Fruit fly (Drosophila melanogaster) whole organism, pupa: ENCODE data around the gene CG5225.

Experiments used
- CG10348 ChIP-seq: fragments of 200-800 bp; sonication (Bioruptor generic); IDR thresholded peaks from 2 replicates; pipeline ENCODE4 v1.3.6; 2022; ENCODE audit warnings: missing biosample characterization, missing genetic modification characterization
- CG12605 ChIP-seq: fragments of 200-800 bp; sonication (Bioruptor generic); IDR thresholded peaks from 2 replicates; pipeline ENCODE4 v1.3.6; 2022; ENCODE audit warnings: missing biosample characterization, missing genetic modification characterization
- CG13204 ChIP-seq: fragments of 200-800 bp; sonication (Bioruptor generic); optimal IDR thresholded peaks from 2 replicates; lab custom pipeline; 2018; ENCODE audit warnings: missing biosample characterization, mild to moderate bottlenecking, missing genetic modification characterization, moderate library complexity
- CG17806 ChIP-seq: fragments of 200-800 bp; sonication (Bioruptor generic); optimal IDR thresholded peaks from 2 replicates; lab custom pipeline; 2018; ENCODE audit warnings: missing biosample characterization, mild to moderate bottlenecking, missing genetic modification characterization, moderate library complexity
- CG32121 ChIP-seq: fragments of 200-800 bp; sonication (Bioruptor generic); IDR thresholded peaks from 2 replicates; pipeline ENCODE4 v1.3.6; 2022; ENCODE audit warnings: missing biosample characterization, missing genetic modification characterization
- CG34367 ChIP-seq: fragments of 200-800 bp; sonication (Bioruptor generic); optimal IDR thresholded peaks from 2 replicates; lab custom pipeline; 2018; ENCODE audit warnings: missing biosample characterization, mild to moderate bottlenecking, missing genetic modification characterization
- CG8301 ChIP-seq: fragments of 200-800 bp; sonication (Bioruptor generic); optimal IDR thresholded peaks from 2 replicates; lab custom pipeline; 2018; ENCODE audit warnings: missing biosample characterization, mild to moderate bottlenecking, missing genetic modification characterization
- CG9948 ChIP-seq: fragments of 200-800 bp; sonication (Bioruptor generic); optimal IDR thresholded peaks from 2 replicates; lab custom pipeline; 2018; ENCODE audit warnings: missing biosample characterization, mild to moderate bottlenecking, missing genetic modification characterization, moderate library complexity
- D1 ChIP-seq: fragments of 200-800 bp; sonication (Bioruptor generic); optimal IDR thresholded peaks from 2 replicates; lab custom pipeline; 2018; ENCODE audit warnings: missing biosample characterization, mild to moderate bottlenecking, missing genetic modification characterization, moderate library complexity
- EcR ChIP-seq: fragments of 200-800 bp; sonication (Bioruptor generic); optimal IDR thresholded peaks from 3 replicates; lab custom pipeline; 2019; ENCODE audit warnings: missing biosample characterization, missing genetic modification characterization, mild to moderate bottlenecking, moderate library complexity, missing genetic modification reagents
- Ets98B ChIP-seq: fragments of 200-800 bp; sonication (Bioruptor generic); IDR thresholded peaks from 2 replicates; pipeline ENCODE4 v1.3.6; 2022; ENCODE audit warnings: missing biosample characterization, missing genetic modification characterization
- Snoo ChIP-seq: fragments of 200-800 bp; sonication (Bioruptor generic); optimal IDR thresholded peaks from 3 replicates; lab custom pipeline; 2017; ENCODE audit warnings: missing biosample characterization, mild to moderate bottlenecking, missing genetic modification characterization, inconsistent platforms
- fd96Ca ChIP-seq: fragments of 200-800 bp; sonication (Bioruptor generic); IDR thresholded peaks from 3 replicates; pipeline ENCODE4 v1.3.6; 2022; ENCODE audit warnings: missing biosample characterization, missing genetic modification characterization
- rn ChIP-seq: fragments of 200-800 bp; sonication (Bioruptor generic); IDR thresholded peaks from 2 replicates; pipeline ENCODE4 v1.3.6; 2022; ENCODE audit warnings: missing biosample characterization, missing genetic modification characterization

DNA sequence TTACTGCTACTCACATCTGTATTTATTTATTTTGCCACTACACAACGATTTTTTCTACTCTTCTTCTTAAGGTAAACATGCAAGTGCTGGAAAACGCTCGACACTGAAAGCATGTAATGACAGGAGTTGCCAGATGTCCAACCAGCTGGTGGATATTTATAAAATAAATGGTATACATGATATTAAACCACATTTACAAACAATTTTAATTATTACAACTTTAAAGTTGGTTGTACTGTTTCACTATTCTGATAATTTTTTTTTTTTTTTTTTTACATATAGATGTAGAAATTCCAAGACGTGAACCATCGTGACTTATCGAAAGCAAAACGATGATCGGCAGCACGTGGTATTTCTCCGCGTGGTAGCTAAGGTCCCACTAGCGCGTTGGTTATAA lies 51.4 kb downstream of the CG5225 start, which contains the start of the genes Keap1 and kuk:
- TF ChIP-seq CG34367 (tag; lab: Kevin White, UChicago) (no peak), EcR (GFP tag; lab: Kevin White, UChicago) (no peak), fd96Ca (GFP tag; lab: Robert Waterston, UW) (no peak), CG12605 (GFP tag; lab: Robert Waterston, UW) (no peak), CG32121 (GFP tag; lab: Robert Waterston, UW) (no peak), CG9948 (tag; lab: Kevin White, UChicago) (peak; percentile 7), D1 (tag; lab: Kevin White, UChicago) (no peak), CG17806 (tag; lab: Kevin White, UChicago) (no peak), rn (GFP tag; lab: Robert Waterston, UW) (0 out of 2 replicates have a peak, but pooled peaks have one; percentile 16), Ets98B (GFP tag; lab: Robert Waterston, UW) (peak; percentile 22; the same call in 1 of the 2 replicates), CG10348 (GFP tag; lab: Robert Waterston, UW) (no peak), Snoo (tag; lab: Kevin White, UChicago) (peak; percentile 3), CG8301 (no peak), CG13204 (GFP tag; lab: Kevin White, UChicago) (no peak)
